Worm (Caenorhabditis elegans) whole organism, dauer: ENCODE measurements around the gene smc-6.
"Not testable (repeated sequence)": the region's sequence is repeated elsewhere in the genome, so short reads cannot be mapped to it uniquely, and the experiment has no call there.

Source experiments
- unc-62 ChIP-seq: sonication (generic microtip); optimal IDR thresholded peaks from 2 replicates; lab custom pipeline; 2017; ENCODE audit warnings: missing biosample characterization, missing genetic modification reagents, missing genetic modification characterization

Gene smc-6

DNA sequence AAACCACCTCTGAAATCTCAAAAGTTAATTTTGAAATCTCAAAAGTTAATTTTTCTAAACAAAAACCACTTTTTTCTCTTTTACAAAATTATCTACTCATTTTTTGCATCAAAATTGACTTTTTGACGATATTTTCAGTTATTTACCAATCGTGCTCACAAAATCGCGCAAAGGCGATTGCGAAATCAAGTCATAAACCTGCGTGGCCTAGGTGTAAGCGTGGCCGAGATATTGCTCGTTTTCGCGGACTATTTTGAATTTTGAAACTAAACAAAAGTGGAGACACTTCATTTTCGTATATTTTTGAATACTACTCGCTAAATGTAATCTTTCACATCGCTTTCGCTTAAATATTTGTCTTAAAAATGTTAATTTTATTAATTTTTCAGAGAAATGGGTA lies at the start of gene smc-6:
smc-6 (plus strand) TSS at position 390 of the 400 bp plus-strand sequence.
- TF ChIP-seq unc-62 (GFP tag; lab: Kevin White, UChicago): no peak

DNA sequence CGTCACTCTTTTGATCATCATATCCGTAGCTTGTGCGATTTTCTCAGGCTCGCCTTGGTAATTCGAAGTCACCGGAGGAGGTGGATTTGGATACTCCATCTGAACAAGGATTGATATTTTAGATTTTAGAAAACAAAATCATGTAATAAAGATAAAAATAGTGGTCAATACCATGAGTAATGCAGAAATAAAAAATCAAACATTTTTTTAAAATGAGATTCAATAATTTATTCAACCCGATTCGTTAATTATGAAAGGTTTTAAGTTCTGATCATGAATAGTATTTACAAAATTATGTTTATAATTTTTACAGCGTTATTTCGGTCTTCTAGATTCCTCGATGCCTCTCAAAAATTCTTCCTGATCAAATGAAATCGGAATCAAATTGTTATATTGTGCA lies 44.8 kb upstream of the smc-6 start, which contains the start of gene mdt-8:
mdt-8 (minus strand) TSS at position 101 of the 400 bp plus-strand sequence.
- TF ChIP-seq unc-62 (GFP tag; lab: Kevin White, UChicago): no peak

DNA sequence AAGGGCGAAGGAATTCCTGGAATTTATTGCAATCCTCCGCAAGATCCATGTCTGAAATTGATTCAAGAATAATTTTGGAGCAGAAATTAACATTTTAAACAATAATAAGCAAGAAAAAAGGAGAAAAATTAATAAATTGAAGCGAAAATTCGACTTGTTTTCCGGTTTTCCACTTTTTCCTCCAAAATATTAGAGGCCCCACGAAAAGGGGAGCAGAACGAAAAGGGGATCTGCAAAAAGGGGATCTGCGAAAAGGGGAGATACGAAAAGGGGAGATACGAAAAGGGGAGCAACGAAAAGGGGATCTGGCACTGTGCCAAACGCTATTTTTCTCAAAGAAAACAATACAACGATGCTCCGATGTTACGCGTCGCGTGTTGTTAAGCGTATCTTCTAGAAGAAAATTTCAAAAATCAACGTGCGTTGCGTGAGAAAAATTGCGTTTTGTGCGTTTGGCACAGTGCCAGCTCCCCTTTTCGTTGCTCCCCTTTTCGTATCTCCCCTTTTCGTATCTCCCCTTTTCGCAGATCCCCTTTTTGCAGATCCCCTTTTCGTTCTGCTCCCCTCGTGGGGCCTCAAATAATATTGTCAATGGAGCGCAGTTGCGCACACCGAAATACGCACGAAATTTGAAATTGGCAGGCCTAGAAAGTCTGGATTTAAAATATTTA lies 44.0 kb upstream of the smc-6 start, which contains the start of gene Y62F5A.12:
Y62F5A.12 (minus strand) TSS at position 51 of the 671 bp plus-strand sequence.
- TF ChIP-seq unc-62 (GFP tag; lab: Kevin White, UChicago): not testable (repeated sequence)

DNA sequence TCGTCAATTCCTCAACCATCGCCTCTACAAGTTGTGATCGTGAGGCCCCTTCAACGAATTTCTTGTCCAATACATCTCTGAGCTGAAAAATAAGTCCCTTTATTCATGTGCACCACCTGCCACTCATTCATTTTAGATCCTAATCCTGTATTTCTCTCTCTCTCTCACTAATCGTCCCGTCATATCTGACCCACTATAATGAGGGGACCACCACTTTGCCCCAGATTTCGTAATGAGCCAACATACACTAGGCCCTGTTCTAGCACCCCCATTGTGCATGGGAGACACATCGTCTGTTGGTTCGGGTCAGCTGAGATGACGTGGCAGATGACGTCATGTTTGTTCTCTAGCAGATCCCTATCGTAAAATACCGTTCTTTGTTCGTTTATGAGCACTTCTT lies 43.1 kb upstream of the smc-6 start:
- TF ChIP-seq unc-62 (GFP tag; lab: Kevin White, UChicago): no peak

DNA sequence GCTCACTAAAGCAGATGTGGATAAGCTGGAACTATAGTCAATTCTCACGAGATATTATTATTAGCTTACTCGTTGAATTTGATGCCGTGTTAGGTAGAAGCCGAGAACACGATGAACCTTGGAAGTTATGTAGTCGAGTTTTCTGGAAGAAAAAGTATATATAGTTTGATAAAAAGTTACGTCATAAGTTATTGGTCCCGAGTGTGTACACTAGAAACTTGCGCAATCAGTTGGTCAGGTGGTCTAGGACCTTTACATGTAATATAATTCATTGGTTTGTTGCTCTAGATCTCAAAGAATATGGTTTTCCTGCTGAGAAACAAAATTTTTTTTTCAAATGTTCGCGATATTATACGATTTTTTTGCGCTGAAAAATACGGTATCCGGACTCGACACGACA lies 42.6 kb upstream of the smc-6 start:
- no peak for TF ChIP-seq unc-62 (GFP tag; lab: Kevin White, UChicago)

DNA sequence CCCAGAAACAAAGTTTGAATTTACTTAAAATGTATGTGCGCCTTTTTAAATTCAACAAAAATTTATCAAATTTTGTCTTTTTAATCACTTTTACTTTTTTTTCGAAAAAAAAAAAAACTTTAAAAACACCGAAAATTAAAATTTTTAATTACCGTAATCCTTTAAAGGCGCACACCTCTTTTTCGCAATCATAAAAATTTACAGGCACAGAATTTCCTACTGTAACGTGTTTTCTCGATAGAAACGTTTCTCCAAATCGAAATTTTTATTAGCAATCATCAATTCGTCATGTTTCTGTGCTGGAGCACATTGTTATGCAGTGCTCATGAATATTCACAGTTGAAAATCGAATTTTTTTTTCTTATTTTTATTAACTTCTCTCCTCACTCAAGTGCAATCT lies 42.0 kb upstream of the smc-6 start:
- TF ChIP-seq unc-62 (GFP tag; lab: Kevin White, UChicago): no peak

DNA sequence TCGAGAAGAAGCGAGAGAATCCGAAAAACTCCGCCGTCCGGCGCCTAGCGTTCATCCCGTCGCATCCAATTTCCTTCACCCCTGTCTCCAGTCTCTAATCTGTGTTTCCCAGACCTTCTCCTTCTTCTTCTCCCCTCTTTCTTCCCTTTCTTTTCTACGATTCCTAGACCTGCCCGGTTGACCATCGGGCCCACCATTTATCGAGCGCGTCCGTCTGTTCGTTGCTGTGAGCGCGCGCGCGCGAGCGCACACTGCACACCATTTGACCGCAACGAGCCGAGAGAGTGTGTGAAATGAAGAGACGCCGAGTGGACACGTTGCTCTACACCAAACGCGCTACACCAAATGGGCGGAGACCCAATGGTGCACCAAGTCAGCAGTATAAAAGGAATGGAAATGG lies 41.4 kb upstream of the smc-6 start:
- no peak for TF ChIP-seq unc-62 (GFP tag; lab: Kevin White, UChicago)

DNA sequence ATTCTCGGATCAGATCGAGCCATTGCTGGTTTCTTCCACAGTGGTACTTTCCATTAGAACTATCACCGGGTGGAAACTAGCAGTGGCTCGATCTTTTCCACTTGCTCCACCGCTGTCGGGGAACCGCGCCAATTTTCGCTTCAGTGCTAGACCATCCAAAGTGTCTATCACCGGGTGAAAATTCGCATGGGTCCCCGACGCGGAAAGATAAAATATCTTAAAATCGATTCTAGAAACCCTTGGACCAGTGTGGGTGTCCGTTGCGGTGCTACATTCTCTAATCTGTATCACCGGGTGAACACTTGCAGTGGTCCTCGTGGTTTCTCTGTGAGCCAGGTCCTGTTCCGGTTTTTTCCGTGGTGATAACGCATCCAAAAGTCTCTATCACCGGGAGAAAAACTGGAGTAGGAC lies 40.9 kb upstream of the smc-6 start:
- TF ChIP-seq unc-62 (GFP tag; lab: Kevin White, UChicago): no peak

DNA sequence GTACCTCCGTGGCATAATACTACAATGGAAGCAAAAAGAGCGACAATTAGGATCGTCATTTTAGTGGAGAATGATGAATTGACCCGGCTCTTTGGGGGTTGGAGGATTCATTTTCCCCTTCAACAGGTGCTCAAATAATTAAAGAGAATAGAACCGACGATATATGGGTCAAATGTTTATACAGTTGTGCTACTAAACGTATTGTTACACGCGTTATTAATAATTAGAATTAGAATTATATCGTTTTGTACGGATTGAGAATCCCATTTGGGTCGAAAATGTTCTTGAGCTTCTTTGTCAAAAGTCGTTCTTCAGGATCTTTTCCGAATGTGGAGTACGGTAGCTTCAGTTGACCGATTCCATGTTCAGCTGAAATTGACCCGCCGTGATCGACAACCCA lies 39.8 kb upstream of the smc-6 start, which contains the start of gene Y62F5A.9:
Y62F5A.9 (minus strand) TSS at position 101 of the 400 bp plus-strand sequence.
- TF ChIP-seq unc-62 (GFP tag; lab: Kevin White, UChicago): no peak

DNA sequence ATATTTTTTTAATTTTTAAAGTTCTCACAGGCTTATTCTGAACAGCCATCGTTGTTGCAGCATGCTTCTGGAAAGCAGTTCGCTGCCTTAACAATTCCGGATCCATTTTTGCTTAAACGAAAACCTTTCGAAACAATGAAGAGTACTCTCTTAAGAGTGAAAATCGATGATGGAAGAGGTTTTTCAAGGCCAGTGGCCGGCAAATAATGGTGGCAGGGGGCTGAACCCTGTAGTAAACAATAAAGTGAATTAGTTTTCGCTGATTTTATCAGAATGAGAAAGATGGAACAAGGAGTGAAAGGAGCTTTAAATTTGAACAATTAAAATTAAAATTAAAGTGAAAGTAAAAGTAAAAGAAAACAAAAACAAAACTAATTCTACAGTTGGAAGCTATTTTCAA lies 36.1 kb upstream of the smc-6 start, which contains the start of gene gtf-2E2:
gtf-2E2 (minus strand) TSS at position 111 of the 400 bp plus-strand sequence.
- no peak for TF ChIP-seq unc-62 (GFP tag; lab: Kevin White, UChicago)

DNA sequence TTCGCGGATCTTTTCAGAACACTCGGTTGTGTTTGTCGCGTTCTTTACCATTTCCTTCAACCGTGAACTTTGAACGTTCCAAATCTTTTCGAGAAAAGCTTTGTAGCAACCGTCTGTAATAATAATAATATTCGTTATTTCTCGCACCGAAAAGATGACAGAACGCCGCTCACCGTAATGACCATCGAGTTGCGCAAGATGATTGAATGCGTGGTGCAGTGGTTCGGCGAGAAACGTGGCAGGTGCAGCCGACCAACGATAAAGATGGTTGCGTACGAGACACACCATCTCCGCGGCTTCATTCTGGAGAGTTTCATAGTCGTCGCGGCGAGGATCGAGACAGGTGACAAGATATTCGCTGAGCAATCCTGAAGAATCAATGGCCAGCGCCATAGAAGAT lies 35.6 kb upstream of the smc-6 start:
- TF ChIP-seq unc-62 (GFP tag; lab: Kevin White, UChicago): no peak

DNA sequence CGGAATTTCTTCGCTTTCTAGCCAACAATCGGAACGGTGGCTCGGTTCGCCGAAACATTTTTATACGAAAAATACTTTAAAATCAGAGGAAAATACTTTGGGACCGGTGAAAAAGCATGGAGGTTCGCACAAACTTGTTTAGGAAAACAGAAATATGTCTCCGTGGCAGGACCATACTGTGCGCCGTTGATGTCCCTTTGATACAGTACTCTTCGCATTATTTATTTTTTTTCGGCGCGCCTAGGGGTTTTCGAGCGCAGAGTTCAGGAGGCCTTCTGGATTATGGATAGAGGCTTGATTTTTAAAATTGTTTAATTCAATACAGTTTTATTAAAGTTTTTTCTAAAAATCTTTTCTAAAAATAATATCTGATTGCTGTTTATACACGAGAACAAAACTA lies 33.8 kb upstream of the smc-6 start, which contains the start of gene F54D5.9:
F54D5.9 (minus strand) TSS at position 115 of the 400 bp plus-strand sequence.
- TF ChIP-seq unc-62 (GFP tag; lab: Kevin White, UChicago): no peak

DNA sequence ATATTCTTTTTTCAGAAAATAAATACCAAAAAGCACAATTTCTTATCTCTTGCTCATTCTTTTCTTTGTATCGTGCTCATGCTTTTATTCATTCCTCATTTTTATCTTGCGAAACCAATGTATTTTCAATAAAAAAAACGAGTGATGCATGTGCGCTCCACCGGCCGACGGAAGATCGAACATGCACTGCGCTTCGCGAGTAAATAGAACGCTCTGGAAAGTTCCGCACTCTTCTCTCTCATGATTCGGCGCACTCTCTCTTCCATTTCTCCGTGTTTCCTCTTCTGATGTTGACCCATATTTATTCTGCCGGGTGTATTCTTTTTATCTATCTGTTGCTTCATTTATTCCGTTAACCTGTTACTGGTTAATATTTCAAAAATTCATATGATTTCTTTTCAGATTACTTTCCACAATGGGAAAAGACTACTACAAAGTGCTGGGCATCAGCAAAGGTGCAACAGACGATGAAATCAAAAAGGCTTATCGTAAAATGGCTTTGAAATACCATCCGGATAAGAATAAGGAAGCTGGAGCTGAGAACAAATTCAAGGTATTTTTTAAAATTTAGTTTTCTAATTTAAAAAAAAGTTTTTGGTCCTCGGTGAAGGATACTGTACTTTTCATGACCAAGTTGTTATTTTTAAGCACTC lies 33.1 kb upstream of the smc-6 start, which contains the start of gene dnj-13:
dnj-13 (plus strand) TSS at position 403 of the 653 bp plus-strand sequence.
- TF ChIP-seq unc-62 (GFP tag; lab: Kevin White, UChicago): no peak

DNA sequence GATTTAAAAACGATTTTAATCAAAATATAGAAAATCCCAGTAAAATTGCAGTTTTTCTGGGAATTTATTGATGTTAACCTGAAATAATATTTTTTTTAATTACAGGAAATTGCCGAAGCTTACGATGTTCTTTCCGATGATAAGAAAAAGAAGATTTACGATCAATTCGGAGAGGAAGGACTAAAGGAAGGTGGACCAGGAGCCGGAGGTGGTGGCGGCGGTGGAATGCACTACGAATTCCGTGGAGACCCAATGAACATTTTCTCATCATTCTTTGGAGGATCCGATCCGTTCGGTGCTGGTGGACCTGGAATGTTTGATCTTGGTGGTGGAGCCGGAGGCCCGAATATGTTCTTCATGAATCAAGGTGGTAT lies 32.6 kb upstream of the smc-6 start:
- no peak for TF ChIP-seq unc-62 (GFP tag; lab: Kevin White, UChicago)

DNA sequence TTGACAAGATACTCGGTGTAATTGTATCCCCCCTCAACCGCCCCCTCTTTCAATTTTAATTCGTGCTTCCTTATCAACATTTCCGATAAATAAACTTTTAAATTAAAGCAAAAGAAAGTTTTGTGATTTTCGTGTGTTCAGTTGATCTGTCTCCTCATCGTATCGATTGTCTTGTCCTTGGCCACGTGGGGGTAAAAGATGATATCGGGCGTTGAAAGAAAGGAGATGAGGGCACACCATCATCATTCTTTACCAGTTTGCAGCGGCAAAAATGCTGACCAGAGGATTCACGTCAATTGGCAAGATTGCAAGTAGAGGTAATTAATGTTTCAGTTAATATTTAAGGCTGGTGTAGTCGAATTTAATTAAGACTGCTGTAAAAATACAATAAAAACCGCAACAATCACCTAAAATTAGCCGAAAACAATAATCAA lies 31.2 kb upstream of the smc-6 start, which contains the start of gene F54D5.7:
F54D5.7 (plus strand) TSS at position 264 of the 434 bp plus-strand sequence.
- no peak for TF ChIP-seq unc-62 (GFP tag; lab: Kevin White, UChicago)

DNA sequence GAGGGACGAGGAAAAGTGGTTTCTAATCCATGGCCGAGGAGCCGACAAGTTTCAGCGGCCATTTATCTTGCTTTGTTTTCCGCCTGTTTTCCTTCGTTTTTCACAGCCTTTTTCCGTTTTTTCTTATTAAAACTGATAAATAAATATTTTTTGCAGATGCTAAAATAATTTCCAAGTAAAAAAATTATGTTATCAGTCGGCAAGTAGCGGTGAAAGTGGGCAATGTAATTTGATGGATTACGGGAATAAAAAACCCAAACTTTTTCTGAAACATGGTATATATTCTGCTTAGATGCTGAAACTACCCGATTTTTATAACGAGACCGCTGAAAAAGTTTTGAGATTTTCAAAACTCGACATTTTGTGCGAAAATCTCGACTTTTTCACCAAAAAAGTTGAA lies 26.5 kb upstream of the smc-6 start, which contains the start of gene dhgd-1:
dhgd-1 (minus strand) TSS at position 101 of the 400 bp plus-strand sequence.
- not testable (repeated sequence) for TF ChIP-seq unc-62 (GFP tag; lab: Kevin White, UChicago)
